Worm (Caenorhabditis elegans) whole organism, L4/young adult: ENCODE measurements around the gene nhr-141.

Source experiments
- dao-5 ChIP-seq: sonication (generic microtip); optimal IDR thresholded peaks from 2 replicates; lab custom pipeline; 2016; ENCODE audit warnings: missing genotype, missing genetic modification characterization, moderate library complexity, missing compliant biosample characterization
- him-1 ChIP-seq: sonication (generic microtip); optimal IDR thresholded peaks from 2 replicates; lab custom pipeline; 2016; ENCODE audit warnings: missing genotype, missing genetic modification reagents, missing genetic modification characterization, missing compliant biosample characterization

DNA sequence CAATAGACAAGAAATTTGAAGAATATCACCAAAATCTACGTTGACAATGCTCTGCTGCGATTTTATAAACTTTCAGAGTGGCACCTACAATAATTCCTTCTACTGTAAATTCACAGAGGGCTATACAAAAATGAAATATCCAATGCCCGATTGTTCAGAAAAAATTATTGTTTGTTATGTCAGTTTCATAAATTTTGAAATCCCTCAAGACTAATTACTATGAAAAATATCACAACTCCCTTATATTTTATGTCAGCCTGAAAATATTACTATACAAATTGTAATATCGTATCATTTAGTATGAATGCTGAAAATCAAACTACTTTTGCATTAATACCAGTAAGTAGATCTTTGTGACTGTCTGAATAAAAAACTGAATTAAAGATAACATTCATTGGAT, 43.9 kb upstream of the nhr-141 start, which contains the start of gene srx-60:
- no peak for TF ChIP-seq him-1 (tag; lab: Kevin White, UChicago)
- no peak for TF ChIP-seq dao-5 (tag; lab: Kevin White, UChicago)
